Worm (Caenorhabditis elegans) whole organism, L1 larva: ENCODE results near the gene mtg-1.

ENCODE experiments used
- C16A3.4 ChIP-seq: fragments of 150-350 bp; optimal IDR thresholded peaks from 2 replicates; lab custom pipeline; 2014; ENCODE audit warnings: missing biosample characterization, missing genetic modification characterization
- F16B12.6 ChIP-seq: fragments of 150-350 bp; optimal IDR thresholded peaks from 2 replicates; lab custom pipeline; 2014; ENCODE audit warnings: missing biosample characterization, missing genetic modification characterization
- alr-1 ChIP-seq: fragments of 200-800 bp; sonication (Bioruptor generic); optimal IDR thresholded peaks from 2 replicates; lab custom pipeline; 2018; ENCODE audit warnings: borderline replicate concordance, mild to moderate bottlenecking, missing genetic modification characterization, missing compliant biosample characterization
- aly-2 ChIP-seq: fragments of 150-350 bp; optimal IDR thresholded peaks from 2 replicates; lab custom pipeline; 2014; ENCODE audit warnings: missing biosample characterization, missing genetic modification characterization
- blmp-1 ChIP-seq: fragments of 150-350 bp; optimal IDR thresholded peaks from 2 replicates; lab custom pipeline; 2014; ENCODE audit warnings: missing biosample characterization, missing genetic modification characterization
- ceh-90 ChIP-seq: sonication (generic microtip); optimal IDR thresholded peaks from 2 replicates; lab custom pipeline; 2016; ENCODE audit warnings: missing genetic modification characterization, missing compliant biosample characterization
- ces-1 ChIP-seq: fragments of 150-350 bp; optimal IDR thresholded peaks from 2 replicates; lab custom pipeline; 2014; ENCODE audit warnings: missing biosample characterization, missing genetic modification reagents, missing genetic modification characterization
- dpl-1 ChIP-seq, 3 experiments: fragments of 150-350 bp in 2 of 3; sonication (generic microtip) in 1 of 3; optimal IDR thresholded peaks; 2 replicates each; lab custom pipeline; 2014 to 2017; ENCODE audit warnings: missing biosample characterization in 3 of 3, missing genetic modification characterization in 3 of 3, missing genetic modification reagents in 3 of 3
- efl-1 ChIP-seq, 4 experiments: fragments of 150-350 bp; optimal IDR thresholded peaks in 3 of 4; peaks in 1 of 4; 1 replicate in 1 of 4; 2 replicates in 3 of 4; lab custom pipeline; 2014; ENCODE audit warnings: missing biosample characterization in 2 of 4, missing genetic modification characterization in 2 of 4, missing genetic modification reagents in 2 of 4
- efl-3 ChIP-seq: fragments of 200-800 bp; sonication (Bioruptor generic); optimal IDR thresholded peaks from 2 replicates; lab custom pipeline; 2018; ENCODE audit warnings: mild to moderate bottlenecking, missing genetic modification characterization, missing compliant biosample characterization
- elt-2 ChIP-seq: sonication (generic microtip); optimal IDR thresholded peaks from 2 replicates; lab custom pipeline; 2016; ENCODE audit warnings: missing genetic modification characterization, mild to moderate bottlenecking, inconsistent platforms, missing compliant biosample characterization, missing genetic modification reagents
- fkh-10 ChIP-seq: sonication (generic microtip); optimal IDR thresholded peaks from 2 replicates; lab custom pipeline; 2017; ENCODE audit warnings: missing biosample characterization, missing genetic modification reagents, missing genetic modification characterization
- fos-1 ChIP-seq: fragments of 150-350 bp; optimal IDR thresholded peaks from 2 replicates; lab custom pipeline; 2014; ENCODE audit warnings: missing biosample characterization, missing genetic modification characterization
- hlh-4 ChIP-seq: sonication (generic microtip); optimal IDR thresholded peaks from 2 replicates; lab custom pipeline; 2016; ENCODE audit warnings: mild to moderate bottlenecking, missing genetic modification characterization, missing compliant biosample characterization
- isw-1 ChIP-seq: fragments of 200-800 bp; sonication (Bioruptor generic); IDR thresholded peaks from 2 replicates; pipeline ENCODE4 v1.3.6; 2022; ENCODE audit warnings: missing genetic modification characterization, missing compliant biosample characterization
- jun-1 ChIP-seq: fragments of 150-350 bp; optimal IDR thresholded peaks from 2 replicates; lab custom pipeline; 2014; ENCODE audit warnings: missing biosample characterization, missing genetic modification reagents, missing genetic modification characterization
- lin-13 ChIP-seq: fragments of 150-350 bp; optimal IDR thresholded peaks from 2 replicates; lab custom pipeline; 2014; ENCODE audit warnings: missing biosample characterization, missing genetic modification reagents, missing genetic modification characterization
- lin-15B ChIP-seq: fragments of 150-350 bp; sonication (generic microtip); optimal IDR thresholded peaks from 3 replicates; lab custom pipeline; 2014; ENCODE audit warnings: missing biosample characterization, missing genetic modification characterization
- lin-35 ChIP-seq, 2 experiments: fragments of 150-350 bp; optimal IDR thresholded peaks; 2 replicates each; lab custom pipeline; 2014; ENCODE audit warnings: missing biosample characterization in 2 of 2, missing genetic modification characterization in 2 of 2, missing genetic modification reagents in 2 of 2
- lsy-2 ChIP-seq, 2 experiments: fragments of 150-350 bp; optimal IDR thresholded peaks; 2 replicates each; lab custom pipeline; 2014; ENCODE audit warnings: missing biosample characterization in 2 of 2, missing genetic modification characterization in 2 of 2
- mab-9 ChIP-seq: fragments of 200-800 bp; sonication (Bioruptor generic); IDR thresholded peaks from 2 replicates; pipeline ENCODE4 v1.3.6; 2022; ENCODE audit warnings: missing genetic modification reagents, missing genetic modification characterization, missing compliant biosample characterization
- mep-1 ChIP-seq: fragments of 150-350 bp; optimal IDR thresholded peaks from 2 replicates; lab custom pipeline; 2014; ENCODE audit warnings: missing biosample characterization, missing genetic modification characterization
- nhr-11 ChIP-seq: fragments of 150-350 bp; optimal IDR thresholded peaks from 2 replicates; lab custom pipeline; 2014; ENCODE audit warnings: missing biosample characterization, missing genetic modification characterization
- nhr-12 ChIP-seq: sonication (generic microtip); optimal IDR thresholded peaks from 2 replicates; lab custom pipeline; 2017; ENCODE audit warnings: missing biosample characterization, missing genetic modification characterization
- nhr-20 ChIP-seq: sonication (generic microtip); optimal IDR thresholded peaks from 2 replicates; lab custom pipeline; 2016; ENCODE audit warnings: mild to moderate bottlenecking, missing genetic modification characterization, missing compliant biosample characterization
- nhr-237 ChIP-seq: fragments of 150-350 bp; optimal IDR thresholded peaks from 2 replicates; lab custom pipeline; 2014; ENCODE audit warnings: missing biosample characterization, missing genetic modification characterization
- nhr-47 ChIP-seq: sonication (generic microtip); optimal IDR thresholded peaks from 2 replicates; lab custom pipeline; 2016; ENCODE audit warnings: mild to moderate bottlenecking, missing genetic modification characterization, moderate library complexity, missing compliant biosample characterization
- nhr-71 ChIP-seq: sonication (generic microtip); optimal IDR thresholded peaks from 2 replicates; lab custom pipeline; 2016; ENCODE audit warnings: mild to moderate bottlenecking, missing genetic modification characterization, moderate library complexity, missing compliant biosample characterization
- nhr-85 ChIP-seq: sonication (generic microtip); peaks from one replicate; lab custom pipeline; 2016; ENCODE audit warnings: missing genetic modification characterization, inconsistent platforms, missing compliant biosample characterization
- pag-3 ChIP-seq: sonication (generic microtip); optimal IDR thresholded peaks from 2 replicates; lab custom pipeline; 2017; ENCODE audit warnings: missing genetic modification characterization, mild to moderate bottlenecking, missing compliant biosample characterization, antibody characterized with exemption, borderline replicate concordance; ENCODE audit not compliant: insufficient read depth
- pax-3 ChIP-seq: fragments of 200-800 bp; sonication (Bioruptor generic); optimal IDR thresholded peaks from 2 replicates; lab custom pipeline; 2018; ENCODE audit warnings: mild to moderate bottlenecking, missing genetic modification characterization, moderate library complexity, missing compliant biosample characterization
- pqm-1 ChIP-seq: sonication (generic microtip); optimal IDR thresholded peaks from 3 replicates; lab custom pipeline; 2017; ENCODE audit warnings: missing biosample characterization, missing genetic modification characterization
- snu-23 ChIP-seq: sonication (generic microtip); optimal IDR thresholded peaks from 2 replicates; lab custom pipeline; 2016; ENCODE audit warnings: missing genetic modification characterization, missing compliant biosample characterization
- sptf-1 ChIP-seq: fragments of 150-350 bp; optimal IDR thresholded peaks from 2 replicates; lab custom pipeline; 2014; ENCODE audit warnings: missing biosample characterization, missing genetic modification characterization
- swsn-7 ChIP-seq: sonication (generic microtip); optimal IDR thresholded peaks from 2 replicates; lab custom pipeline; 2016; ENCODE audit warnings: missing genetic modification characterization, missing compliant biosample characterization
- tbx-2 ChIP-seq: sonication (generic microtip); optimal IDR thresholded peaks from 2 replicates; lab custom pipeline; 2016; ENCODE audit warnings: missing genetic modification characterization, missing compliant biosample characterization
- unc-30 ChIP-seq: sonication (generic microtip); optimal IDR thresholded peaks from 2 replicates; lab custom pipeline; 2017; ENCODE audit warnings: missing biosample characterization, missing genetic modification characterization
- unc-86 ChIP-seq: sonication (generic microtip); optimal IDR thresholded peaks from 2 replicates; lab custom pipeline; 2016; ENCODE audit warnings: missing genetic modification characterization, missing compliant biosample characterization
- xbp-1 ChIP-seq: sonication (generic microtip); optimal IDR thresholded peaks from 2 replicates; lab custom pipeline; 2016; ENCODE audit warnings: missing genetic modification characterization, missing compliant biosample characterization
- zag-1 ChIP-seq: fragments of 150-350 bp; optimal IDR thresholded peaks from 2 replicates; lab custom pipeline; 2014; ENCODE audit warnings: missing biosample characterization, missing genetic modification characterization
- zip-4 ChIP-seq: fragments of 200-800 bp; sonication (Bioruptor generic); optimal IDR thresholded peaks from 2 replicates; lab custom pipeline; 2018; ENCODE audit warnings: mild to moderate bottlenecking, missing genetic modification characterization, moderate library complexity, missing compliant biosample characterization
- ztf-4 ChIP-seq: fragments of 150-350 bp; optimal IDR thresholded peaks from 2 replicates; lab custom pipeline; 2014; ENCODE audit warnings: missing biosample characterization, missing genetic modification characterization

mtg-1 gene

ce11 chrIII:1508764-1509281 is 24.8 kb upstream of the mtg-1 start:
- TF ChIP-seq aly-2 (tag; lab: Kevin White, UChicago): no peak
- TF ChIP-seq efl-1 (optimal IDR thresholded peaks at IDR 0.05; lab: Kevin White, UChicago): no peak
- TF ChIP-seq efl-1 (GFP tag; optimal IDR thresholded peaks at IDR 0.05 in 1 of 2; lab: Kevin White, UChicago): no peak
- TF ChIP-seq lin-15B (tag; lab: Kevin White, UChicago): no peak
- no peak for TF ChIP-seq nhr-11 (tag; lab: Kevin White, UChicago)

ce11 chrIII:1517893-1518292 is 15.7 kb upstream of the mtg-1 start, which contains the start of gene tmem-120:
tmem-120 (minus strand) TSS chrIII:1517993.
- TF ChIP-seq lin-15B (tag; lab: Kevin White, UChicago) (no peak), nhr-20 (tag; lab: Kevin White, UChicago) (no peak), C16A3.4 (no peak)

ce11 chrIII:1519906-1520305 is 13.7 kb upstream of the mtg-1 start:
- TF ChIP-seq lin-13 (GFP tag; lab: Kevin White, UChicago): peak; percentile 45
- no peak for TF ChIP-seq pag-3 (tag; lab: Kevin White, UChicago)
- TF ChIP-seq lin-15B (tag; lab: Kevin White, UChicago): no peak
- TF ChIP-seq lsy-2 (tag; optimal IDR thresholded peaks at IDR 0.05; lab: Kevin White, UChicago): peak; percentile 27 to 75

- no peak for TF ChIP-seq sptf-1 (tag; lab: Kevin White, UChicago)
- no peak for TF ChIP-seq zag-1 (tag; lab: Kevin White, UChicago)
- TF ChIP-seq fkh-10 (GFP tag; lab: Kevin White, UChicago): no peak
- no peak for TF ChIP-seq nhr-12 (tag; lab: Kevin White, UChicago)
- TF ChIP-seq efl-1 (optimal IDR thresholded peaks at IDR 0.05; lab: Kevin White, UChicago): no peak
- peak in 1 of 2 experiments; percentile 67 for TF ChIP-seq efl-1 (GFP tag; optimal IDR thresholded peaks at IDR 0.05 in 1 of 2; lab: Kevin White, UChicago)
Observed at ce11 chrIII:1528423-1528822, 5.2 kb upstream of the mtg-1 start.

DNA sequence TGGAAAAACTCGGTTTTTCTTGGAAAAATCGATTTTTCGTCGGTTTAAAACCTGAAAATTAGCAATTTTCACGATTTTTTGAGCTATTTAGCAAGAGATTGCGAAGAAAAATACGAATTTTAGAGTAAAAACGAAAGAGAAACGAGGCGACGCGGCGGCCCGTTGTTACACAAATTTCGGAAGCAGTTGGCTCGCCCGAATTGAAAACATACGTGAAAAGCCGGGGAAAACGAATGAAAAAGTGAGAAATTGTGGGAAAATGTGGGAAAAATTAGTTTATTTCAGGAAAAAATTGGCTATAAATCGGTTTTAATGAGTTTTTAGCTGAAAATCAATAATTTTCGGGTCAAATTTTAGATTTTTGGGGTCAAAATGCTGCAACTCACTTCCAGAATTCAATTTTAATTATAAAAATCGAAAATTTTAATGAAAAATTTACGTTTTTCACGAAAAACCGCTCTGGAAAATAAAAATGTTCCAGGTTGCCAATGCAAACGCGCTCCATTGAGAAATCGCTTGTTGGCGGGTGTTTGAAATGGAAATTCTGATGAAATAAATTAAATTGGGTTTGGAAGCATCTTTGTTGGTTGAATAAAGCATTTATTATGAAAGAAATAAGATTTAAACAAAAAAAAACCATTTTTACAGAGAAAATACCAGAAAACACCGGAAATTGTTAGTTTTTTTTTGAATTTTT is 649 bp upstream of the mtg-1 start, which contains the start of gene snf-6:
Gene snf-6 (minus strand): TSS at position 51 of the 697 bp plus-strand sequence.
- TF ChIP-seq mep-1 (peak; percentile 49), pax-3 (tag; lab: Kevin White, UChicago) (peak; percentile 16), snu-23 (GFP tag; lab: Kevin White, UChicago) (peak; percentile 33), xbp-1 (peak; percentile 41), fos-1 (tag; lab: Kevin White, UChicago) (peak; percentile 18), F16B12.6 (peak; percentile 14), pqm-1 (no peak), swsn-7 (tag; lab: Kevin White, UChicago) (peak; percentile 28), dpl-1 (GFP tag; optimal IDR thresholded peaks at IDR 0.05; lab: Kevin White, UChicago) (peak; percentile 84 to 93 (median 91)), zip-4 (GFP tag; lab: Kevin White, UChicago) (peak; percentile 34), alr-1 (tag; lab: Kevin White, UChicago) (no peak), nhr-85 (tag; lab: Kevin White, UChicago) (peak; percentile 75), jun-1 (tag; lab: Kevin White, UChicago) (no peak), lin-35 (GFP tag; optimal IDR thresholded peaks at IDR 0.05; lab: Kevin White, UChicago) (peak; percentile 91 to 97), isw-1 (GFP tag; lab: Robert Waterston, UW) (peak; percentile 16), nhr-47 (tag; lab: Kevin White, UChicago) (peak; percentile 63), blmp-1 (peak; percentile 12), lin-13 (GFP tag; lab: Kevin White, UChicago) (peak; percentile 40), tbx-2 (tag; lab: Kevin White, UChicago) (peak; percentile 36), ces-1 (no peak), unc-86 (tag; lab: Kevin White, UChicago) (peak; percentile 17), efl-3 (GFP tag; lab: Kevin White, UChicago) (no peak), ceh-90 (peak; percentile 8), ztf-4 (tag; lab: Kevin White, UChicago) (no peak), hlh-4 (no peak), nhr-71 (tag; lab: Kevin White, UChicago) (peak; percentile 59), unc-30 (tag; lab: Kevin White, UChicago) (no peak), elt-2 (tag; lab: Kevin White, UChicago) (no peak), nhr-20 (tag; lab: Kevin White, UChicago) (peak; percentile 7), mab-9 (GFP tag; lab: Robert Waterston, UW) (no peak), efl-1 (optimal IDR thresholded peaks at IDR 0.05; lab: Kevin White, UChicago) (peak; percentile 89 to 95), efl-1 (GFP tag; optimal IDR thresholded peaks at IDR 0.05 in 1 of 2; lab: Kevin White, UChicago) (peak; percentile 92 to 99), nhr-237 (tag; lab: Kevin White, UChicago) (no peak)
